Worm (Caenorhabditis elegans): ENCODE measurements around the gene C15C8.8.

C15C8.8 gene

ce11 chrV:12733465-12734248 lies 18.6 kb downstream of the C15C8.8 start, which contains the start of the genes dhs-21 and xbx-9:
Gene dhs-21, minus strand, starts transcription at chrV:12733645.
Gene xbx-9, plus strand, starts transcription at chrV:12734198.
- no peak for TF ChIP-seq him-1 (tag; optimal IDR thresholded peaks at IDR 0.05)
- TF ChIP-seq W03F9.2 (tag; optimal IDR thresholded peaks at IDR 0.05) = no peak
- TF ChIP-seq dao-5 (tag; optimal IDR thresholded peaks at IDR 0.05) = no peak

ce11 chrV:12732734-12733133 lies 19.6 kb downstream of the C15C8.8 start:
- no peak for TF ChIP-seq him-1 (tag; optimal IDR thresholded peaks at IDR 0.05)
- TF ChIP-seq dao-5 (tag; optimal IDR thresholded peaks at IDR 0.05) = no peak
- no peak for TF ChIP-seq W03F9.2 (tag; optimal IDR thresholded peaks at IDR 0.05)

ce11 chrV:12729220-12729619 lies 23.1 kb downstream of the C15C8.8 start, which contains the start of gene R11D1.10:
Gene R11D1.10, plus strand, starts transcription at chrV:12729520.
- TF ChIP-seq him-1 (tag; optimal IDR thresholded peaks at IDR 0.05) = no peak
- no peak for TF ChIP-seq W03F9.2 (tag; optimal IDR thresholded peaks at IDR 0.05)
- TF ChIP-seq dao-5 (tag; optimal IDR thresholded peaks at IDR 0.05) = no peak

- TF ChIP-seq him-1 (tag; optimal IDR thresholded peaks at IDR 0.05) = peak; percentile 15
- peak; percentile 93 for TF ChIP-seq W03F9.2 (tag; optimal IDR thresholded peaks at IDR 0.05)
- TF ChIP-seq dao-5 (tag; optimal IDR thresholded peaks at IDR 0.05) = no peak
Observed at ce11 chrV:12728062-12728665, 24.1 kb downstream of the C15C8.8 start, which contains the start of the genes rpl-28 and mrpl-49. Gene rpl-28, minus strand, starts transcription at chrV:12728112. Gene mrpl-49, plus strand, starts transcription at chrV:12728631.

ce11 chrV:12727104-12727637 lies 25.1 kb downstream of the C15C8.8 start, which contains the start of gene R11D1.13:
Gene R11D1.13, plus strand, starts transcription at chrV:12727154.
- TF ChIP-seq dao-5 (tag; optimal IDR thresholded peaks at IDR 0.05) = no peak
- TF ChIP-seq W03F9.2 (tag; optimal IDR thresholded peaks at IDR 0.05) = no peak
- TF ChIP-seq him-1 (tag; optimal IDR thresholded peaks at IDR 0.05) = no peak

ce11 chrV:12725893-12726292 lies 26.4 kb downstream of the C15C8.8 start, which contains the start of gene R11D1.12:
Gene R11D1.12, minus strand, starts transcription at chrV:12725993.
- TF ChIP-seq him-1 (tag; optimal IDR thresholded peaks at IDR 0.05) = no peak
- TF ChIP-seq dao-5 (tag; optimal IDR thresholded peaks at IDR 0.05) = no peak
- no peak for TF ChIP-seq W03F9.2 (tag; optimal IDR thresholded peaks at IDR 0.05)

- TF ChIP-seq W03F9.2 (tag; optimal IDR thresholded peaks at IDR 0.05) (no peak), dao-5 (tag; optimal IDR thresholded peaks at IDR 0.05) (no peak), him-1 (tag; optimal IDR thresholded peaks at IDR 0.05) (no peak)
Observed at ce11 chrV:12719713-12720112, 32.6 kb downstream of the C15C8.8 start, which contains the start of gene R11D1.7. Gene R11D1.7, plus strand, starts transcription at chrV:12720013.

- TF ChIP-seq him-1 (tag; optimal IDR thresholded peaks at IDR 0.05) = no peak
- no peak for TF ChIP-seq W03F9.2 (tag; optimal IDR thresholded peaks at IDR 0.05)
- TF ChIP-seq dao-5 (tag; optimal IDR thresholded peaks at IDR 0.05) = no peak
Observed at ce11 chrV:12718622-12719021, 33.7 kb downstream of the C15C8.8 start, which contains the start of gene str-181. Gene str-181, minus strand, starts transcription at chrV:12718722.

- TF ChIP-seq dao-5 (tag; optimal IDR thresholded peaks at IDR 0.05) = no peak
- TF ChIP-seq him-1 (tag; optimal IDR thresholded peaks at IDR 0.05) = no peak
- TF ChIP-seq W03F9.2 (tag; optimal IDR thresholded peaks at IDR 0.05) = no peak
Observed at ce11 chrV:12716447-12716846, 35.9 kb downstream of the C15C8.8 start, which contains the start of gene str-178. Gene str-178, minus strand, starts transcription at chrV:12716547.

ce11 chrV:12714120-12714519 lies 38.2 kb downstream of the C15C8.8 start, which contains the start of gene R11D1.4:
Gene R11D1.4, minus strand, starts transcription at chrV:12714220.
- TF ChIP-seq dao-5 (tag; optimal IDR thresholded peaks at IDR 0.05) (no peak), W03F9.2 (tag; optimal IDR thresholded peaks at IDR 0.05) (no peak), him-1 (tag; optimal IDR thresholded peaks at IDR 0.05) (no peak)

- no peak for TF ChIP-seq W03F9.2 (tag; optimal IDR thresholded peaks at IDR 0.05)
- TF ChIP-seq dao-5 (tag; optimal IDR thresholded peaks at IDR 0.05) = no peak
- TF ChIP-seq him-1 (tag; optimal IDR thresholded peaks at IDR 0.05) = no peak
Observed at ce11 chrV:12711999-12712398, 40.3 kb downstream of the C15C8.8 start, which contains the start of gene R11D1.3. Gene R11D1.3, minus strand, starts transcription at chrV:12712099.

ce11 chrV:12708305-12708704 lies 44.0 kb downstream of the C15C8.8 start, which contains the start of gene R11D1.2:
Gene R11D1.2, plus strand, starts transcription at chrV:12708605.
- TF ChIP-seq W03F9.2 (tag; optimal IDR thresholded peaks at IDR 0.05) (no peak), him-1 (tag; optimal IDR thresholded peaks at IDR 0.05) (no peak), dao-5 (tag; optimal IDR thresholded peaks at IDR 0.05) (no peak)

ce11 chrV:12706511-12706910 lies 45.8 kb downstream of the C15C8.8 start:
- TF ChIP-seq dao-5 (tag; optimal IDR thresholded peaks at IDR 0.05) = no peak
- no peak for TF ChIP-seq W03F9.2 (tag; optimal IDR thresholded peaks at IDR 0.05)
- TF ChIP-seq him-1 (tag; optimal IDR thresholded peaks at IDR 0.05) = no peak

Measured in whole organism, L4/young adult.